Worm (Caenorhabditis elegans) whole organism, late embryonic: ENCODE results near the gene B0218.5.
"Not testable (repeated sequence)": the region's sequence is repeated elsewhere in the genome, so short reads cannot be mapped to it uniquely, and the experiment has no call there.

Experiments used
- C08G9.2 ChIP-seq: sonication (generic microtip); optimal IDR thresholded peaks from 2 replicates; lab custom pipeline; 2016; ENCODE audit warnings: mild to moderate bottlenecking, missing genetic modification characterization, moderate library complexity, missing compliant biosample characterization
- F13H6.1 ChIP-seq: sonication (generic microtip); optimal IDR thresholded peaks from 2 replicates; lab custom pipeline; 2016; ENCODE audit warnings: missing genetic modification characterization, missing compliant biosample characterization
- K02D7.2 ChIP-seq: sonication (generic microtip); optimal IDR thresholded peaks from 2 replicates; lab custom pipeline; 2017; ENCODE audit warnings: mild to moderate bottlenecking, missing genetic modification characterization, missing compliant biosample characterization
- T23F11.4 ChIP-seq: fragments of 200-800 bp; sonication (Bioruptor generic); optimal IDR thresholded peaks from 2 replicates; lab custom pipeline; 2018; ENCODE audit warnings: mild to moderate bottlenecking, missing genetic modification characterization, missing compliant biosample characterization
- ahr-1 ChIP-seq: sonication (generic microtip); optimal IDR thresholded peaks from 2 replicates; lab custom pipeline; 2016; ENCODE audit warnings: missing genetic modification characterization, missing compliant biosample characterization
- ceh-22 ChIP-seq: sonication (generic microtip); optimal IDR thresholded peaks from 2 replicates; lab custom pipeline; 2017; ENCODE audit warnings: missing biosample characterization, missing genetic modification characterization
- ceh-30 ChIP-seq: fragments of 150-350 bp; optimal IDR thresholded peaks from 2 replicates; lab custom pipeline; 2014; ENCODE audit warnings: missing biosample characterization, missing genetic modification characterization
- ceh-34 ChIP-seq: sonication (generic microtip); optimal IDR thresholded peaks from 2 replicates; lab custom pipeline; 2016; ENCODE audit warnings: mild to moderate bottlenecking, missing genetic modification characterization, missing compliant biosample characterization
- ceh-6 ChIP-seq: fragments of 200-800 bp; sonication (Bioruptor generic); optimal IDR thresholded peaks from 2 replicates; lab custom pipeline; 2018; ENCODE audit warnings: mild to moderate bottlenecking, missing genetic modification characterization, missing compliant biosample characterization
- ceh-9 ChIP-seq: sonication (generic microtip); optimal IDR thresholded peaks from 2 replicates; lab custom pipeline; 2016; ENCODE audit warnings: mild to moderate bottlenecking, missing genetic modification characterization, inconsistent platforms, missing compliant biosample characterization
- che-1 ChIP-seq: sonication (generic microtip); optimal IDR thresholded peaks from 2 replicates; lab custom pipeline; 2016; ENCODE audit warnings: mild to moderate bottlenecking, missing genetic modification characterization, missing compliant biosample characterization
- dmd-4 ChIP-seq: sonication (generic microtip); optimal IDR thresholded peaks from 2 replicates; lab custom pipeline; 2016; ENCODE audit warnings: borderline replicate concordance, missing genetic modification characterization, missing compliant biosample characterization
- elt-4 ChIP-seq: sonication (generic microtip); optimal IDR thresholded peaks from 2 replicates; lab custom pipeline; 2016; ENCODE audit warnings: missing genetic modification characterization, missing compliant biosample characterization
- fax-1 ChIP-seq: sonication (generic microtip); optimal IDR thresholded peaks from 2 replicates; lab custom pipeline; 2016; ENCODE audit warnings: missing genotype, missing genetic modification characterization, missing compliant biosample characterization
- fkh-10 ChIP-seq: fragments of 150-350 bp; optimal IDR thresholded peaks from 2 replicates; lab custom pipeline; 2014; ENCODE audit warnings: missing biosample characterization, missing genetic modification reagents, missing genetic modification characterization
- fkh-6 ChIP-seq: sonication (generic microtip); optimal IDR thresholded peaks from 2 replicates; lab custom pipeline; 2016; ENCODE audit warnings: missing genetic modification characterization, missing compliant biosample characterization
- gmeb-2 ChIP-seq: sonication (generic microtip); optimal IDR thresholded peaks from 2 replicates; lab custom pipeline; 2016; ENCODE audit warnings: missing genetic modification characterization, inconsistent platforms, missing compliant biosample characterization
- hlh-13 ChIP-seq: fragments of 200-800 bp; sonication (Bioruptor generic); optimal IDR thresholded peaks from 2 replicates; lab custom pipeline; 2018; ENCODE audit warnings: mild to moderate bottlenecking, missing genetic modification characterization, missing compliant biosample characterization
- hlh-15 ChIP-seq: sonication (generic microtip); optimal IDR thresholded peaks from 2 replicates; lab custom pipeline; 2016; ENCODE audit warnings: missing genetic modification characterization, missing compliant biosample characterization
- hlh-30 ChIP-seq: sonication (generic microtip); optimal IDR thresholded peaks from 2 replicates; lab custom pipeline; 2017; ENCODE audit warnings: antibody characterized with exemption, missing genetic modification characterization, missing compliant biosample characterization; ENCODE audit not compliant: insufficient read depth
- hlh-6 ChIP-seq: sonication (generic microtip); optimal IDR thresholded peaks from 2 replicates; lab custom pipeline; 2016; ENCODE audit warnings: missing genotype, missing genetic modification characterization, missing compliant biosample characterization
- hlh-8 ChIP-seq: sonication (generic microtip); optimal IDR thresholded peaks from 2 replicates; lab custom pipeline; 2016; ENCODE audit warnings: missing genotype, missing genetic modification characterization, missing compliant biosample characterization
- mec-3 ChIP-seq: sonication (generic microtip); optimal IDR thresholded peaks from 2 replicates; lab custom pipeline; 2016; ENCODE audit warnings: borderline replicate concordance, missing genetic modification characterization, missing compliant biosample characterization
- nfya-1 ChIP-seq: sonication (generic microtip); optimal IDR thresholded peaks from 2 replicates; lab custom pipeline; 2017; ENCODE audit warnings: missing genetic modification characterization, mild to moderate bottlenecking, missing compliant biosample characterization, antibody characterized with exemption, moderate library complexity
- nhr-11 ChIP-seq: fragments of 150-350 bp; optimal IDR thresholded peaks from 2 replicates; lab custom pipeline; 2014; ENCODE audit warnings: missing biosample characterization, missing genetic modification characterization
- nhr-232 ChIP-seq: sonication (generic microtip); optimal IDR thresholded peaks from 2 replicates; lab custom pipeline; 2016; ENCODE audit warnings: missing genetic modification characterization, missing compliant biosample characterization
- npax-4 ChIP-seq: sonication (generic microtip); optimal IDR thresholded peaks from 2 replicates; lab custom pipeline; 2016; ENCODE audit warnings: missing genetic modification characterization, missing compliant biosample characterization
- pha-2 ChIP-seq: sonication (generic microtip); optimal IDR thresholded peaks from 2 replicates; lab custom pipeline; 2017; ENCODE audit warnings: mild to moderate bottlenecking, missing genetic modification characterization, missing compliant biosample characterization
- pha-4 ChIP-seq: fragments of 150-350 bp; optimal IDR thresholded peaks from 2 replicates; lab custom pipeline; 2018; ENCODE audit warnings: missing biosample characterization, missing genetic modification reagents, missing genetic modification characterization
- pqm-1 ChIP-seq: sonication (generic microtip); optimal IDR thresholded peaks from 2 replicates; lab custom pipeline; 2016; ENCODE audit warnings: missing genetic modification characterization, missing compliant biosample characterization
- ref-2 ChIP-seq: sonication (generic microtip); optimal IDR thresholded peaks from 2 replicates; lab custom pipeline; 2016; ENCODE audit warnings: missing genetic modification characterization, missing compliant biosample characterization
- rnt-1 ChIP-seq: sonication (generic microtip); optimal IDR thresholded peaks from 2 replicates; lab custom pipeline; 2016; ENCODE audit warnings: missing genetic modification characterization, missing compliant biosample characterization
- sdc-2 ChIP-seq: sonication (generic microtip); optimal IDR thresholded peaks from 2 replicates; lab custom pipeline; 2016; ENCODE audit warnings: missing genotype, missing genetic modification characterization, missing compliant biosample characterization
- syd-9 ChIP-seq: sonication (generic microtip); optimal IDR thresholded peaks from 2 replicates; lab custom pipeline; 2016; ENCODE audit warnings: mild to moderate bottlenecking, missing genetic modification characterization, moderate library complexity, missing compliant biosample characterization
- tbx-7 ChIP-seq: sonication (generic microtip); optimal IDR thresholded peaks from 2 replicates; lab custom pipeline; 2016; ENCODE audit warnings: missing genotype, missing genetic modification characterization, missing compliant biosample characterization
- unc-42 ChIP-seq: sonication (generic microtip); optimal IDR thresholded peaks from 2 replicates; lab custom pipeline; 2016; ENCODE audit warnings: missing genotype, missing genetic modification characterization, missing compliant biosample characterization
- unc-55 ChIP-seq: sonication (generic microtip); optimal IDR thresholded peaks from 2 replicates; lab custom pipeline; 2017; ENCODE audit warnings: missing biosample characterization, missing genetic modification reagents, missing genetic modification characterization

Gene B0218.5

DNA sequence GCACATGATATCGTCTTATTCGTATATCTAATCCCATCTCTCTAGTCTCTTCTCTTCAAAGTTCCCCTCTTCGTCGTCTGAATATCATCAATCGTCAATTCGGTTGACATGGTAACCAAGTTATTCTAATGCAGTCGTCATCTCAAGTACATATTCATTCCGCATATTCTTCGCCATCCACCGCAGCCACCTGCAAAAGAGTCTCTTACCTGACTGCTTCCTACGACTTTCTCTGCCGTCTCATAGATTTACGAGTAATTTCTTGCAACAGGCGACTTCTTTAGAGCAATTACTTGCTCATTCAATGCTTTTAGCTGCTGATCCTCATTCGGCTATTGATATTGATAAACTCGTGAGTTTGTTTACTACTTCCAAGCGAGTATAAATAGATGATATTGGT lies 29.6 kb downstream of the B0218.5 start:
- TF ChIP-seq hlh-15 (tag; lab: Kevin White, UChicago) (no peak), hlh-8 (tag; lab: Kevin White, UChicago) (no peak), mec-3 (tag; lab: Kevin White, UChicago) (no peak), ref-2 (no peak), rnt-1 (tag; lab: Kevin White, UChicago) (no peak), T23F11.4 (GFP tag; lab: Kevin White, UChicago) (no peak), che-1 (tag; lab: Kevin White, UChicago) (no peak), elt-4 (tag; lab: Kevin White, UChicago) (no peak), C08G9.2 (no peak), syd-9 (tag; lab: Kevin White, UChicago) (no peak), unc-55 (GFP tag; lab: Kevin White, UChicago) (no peak), fkh-6 (tag; lab: Kevin White, UChicago) (no peak), ceh-9 (tag; lab: Kevin White, UChicago) (no peak), F13H6.1 (tag; lab: Kevin White, UChicago) (no peak), hlh-13 (GFP tag; lab: Kevin White, UChicago) (no peak), K02D7.2 (tag; lab: Kevin White, UChicago) (no peak), pqm-1 (tag; lab: Kevin White, UChicago) (no peak), pha-4 (no peak)

DNA sequence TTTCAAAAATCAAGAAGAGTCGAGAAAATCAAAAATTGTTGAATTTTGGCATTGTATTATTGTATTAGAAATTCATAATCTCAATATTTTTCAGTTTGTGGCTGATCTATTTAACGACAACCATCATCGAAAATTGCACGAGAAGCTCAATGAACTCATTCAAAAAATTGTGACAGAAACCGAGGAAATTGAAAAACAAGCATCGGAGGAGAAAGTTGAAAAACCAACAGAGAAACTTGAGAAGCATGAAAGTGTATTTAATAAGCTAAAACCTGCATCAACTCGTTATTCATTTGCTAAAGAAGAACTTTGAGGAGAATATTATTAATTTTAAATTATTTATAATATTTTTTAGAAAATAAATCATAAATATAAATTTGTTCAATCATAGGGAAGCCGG lies 30.2 kb downstream of the B0218.5 start, which contains the start of gene ceph-41:
TSS of gene ceph-41 (plus strand) at position 301 of the 400 bp plus-strand sequence.
- TF ChIP-seq gmeb-2 (tag; lab: Kevin White, UChicago) (no peak), fkh-10 (no peak), mec-3 (tag; lab: Kevin White, UChicago) (no peak), hlh-13 (GFP tag; lab: Kevin White, UChicago) (no peak)

DNA sequence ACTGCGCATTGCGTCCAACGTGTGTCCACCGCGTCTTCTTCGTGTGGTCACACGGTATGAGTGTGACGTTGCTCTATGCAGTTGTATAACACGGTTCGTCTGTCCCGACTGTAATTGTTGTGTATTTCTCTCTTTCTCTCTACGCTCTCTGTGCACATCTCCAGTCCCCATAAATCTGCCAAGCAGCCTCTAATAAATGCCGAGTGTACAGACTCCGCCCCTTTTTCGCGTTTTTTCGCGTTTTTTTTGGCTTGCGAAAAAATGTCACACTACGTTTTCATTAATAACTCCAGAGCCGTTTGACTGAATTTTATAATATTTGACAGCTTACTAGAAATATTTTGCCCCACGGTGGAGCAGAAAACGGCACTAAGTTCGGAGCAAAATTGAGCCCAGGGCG lies 34.7 kb downstream of the B0218.5 start, which contains the start of gene erp-44.3:
TSS of gene erp-44.3 (plus strand) at position 301 of the 400 bp plus-strand sequence.
- not testable (repeated sequence) for TF ChIP-seq ceh-34, F13H6.1, elt-4 (tag; lab: Kevin White, UChicago)

DNA sequence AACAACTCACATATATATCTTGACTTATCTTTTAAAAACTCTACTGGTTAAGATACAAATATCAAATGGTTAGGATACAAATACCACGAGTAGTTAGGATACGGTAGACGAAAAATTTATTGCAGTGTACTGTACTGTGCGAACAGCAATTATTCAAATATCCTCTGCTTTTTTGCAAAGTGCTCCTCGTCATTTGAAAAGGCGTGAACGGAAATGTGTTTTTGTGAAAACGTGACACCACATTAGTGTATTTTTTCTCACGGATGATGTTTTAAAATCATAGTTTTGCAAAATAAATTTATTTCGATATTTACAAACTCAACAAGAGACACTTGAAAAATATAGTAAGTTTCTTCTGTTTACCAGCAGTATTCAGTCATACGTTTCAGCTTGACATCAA lies 38.3 kb downstream of the B0218.5 start, which contains the start of gene F42G8.8:
TSS of gene F42G8.8 (plus strand) at position 301 of the 400 bp plus-strand sequence.
- TF ChIP-seq fkh-6 (tag; lab: Kevin White, UChicago) (no peak), ceh-22 (no peak), hlh-6 (tag; lab: Kevin White, UChicago) (no peak), unc-42 (tag; lab: Kevin White, UChicago) (no peak), ceh-30 (tag; lab: Kevin White, UChicago) (no peak), elt-4 (tag; lab: Kevin White, UChicago) (no peak), nfya-1 (tag; lab: Kevin White, UChicago) (no peak), hlh-30 (tag; lab: Kevin White, UChicago) (no peak), nhr-232 (tag; lab: Kevin White, UChicago) (no peak), dmd-4 (tag; lab: Kevin White, UChicago) (no peak), ahr-1 (tag; lab: Kevin White, UChicago) (no peak), tbx-7 (tag; lab: Kevin White, UChicago) (no peak), nhr-11 (tag; lab: Kevin White, UChicago) (no peak), npax-4 (tag; lab: Kevin White, UChicago) (no peak), mec-3 (tag; lab: Kevin White, UChicago) (no peak), ceh-6 (GFP tag; lab: Kevin White, UChicago) (no peak), sdc-2 (tag; lab: Kevin White, UChicago) (no peak), pqm-1 (tag; lab: Kevin White, UChicago) (no peak), fax-1 (tag; lab: Kevin White, UChicago) (no peak), pha-2 (tag; lab: Kevin White, UChicago) (no peak)
